Worm (Caenorhabditis elegans): ENCODE results near the gene srh-231.
A peak's percentile ranks its signal among the peaks of the same experiment; 100 is the strongest.
"Not testable (repeated sequence)": the region's sequence is repeated elsewhere in the genome, so short reads cannot be mapped to it uniquely, and the experiment has no call there.

Gene srh-231

DNA sequence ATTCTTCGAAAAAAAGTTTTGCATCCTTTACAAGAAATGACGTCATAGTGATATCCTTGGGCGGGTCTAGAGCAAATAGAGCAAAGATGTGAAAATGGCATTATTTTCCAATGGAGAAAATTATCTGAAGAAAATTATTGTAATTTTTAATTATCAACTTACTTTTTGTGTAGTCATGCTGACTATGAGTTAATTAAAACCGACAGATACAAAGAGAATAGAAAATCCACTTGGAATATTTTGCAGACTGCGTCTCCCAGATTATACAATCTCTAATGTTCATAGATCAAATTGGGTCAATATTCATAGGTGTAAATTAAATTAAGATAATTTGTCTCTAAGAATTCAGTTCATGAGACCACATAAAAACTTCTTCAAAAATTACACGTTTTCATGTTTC lies 2.5 kb downstream of the srh-231 start, which contains the start of gene nhr-149:
Gene nhr-149 (minus strand): TSS at position 101 of the 400 bp plus-strand sequence.
- TF ChIP-seq nhr-77 (tag; optimal IDR thresholded peaks at IDR 0.05) (no peak), ceh-62 (tag; optimal IDR thresholded peaks at IDR 0.05) (no peak), egl-43 (GFP tag; IDR thresholded peaks at IDR 0.05) (no peak)

DNA sequence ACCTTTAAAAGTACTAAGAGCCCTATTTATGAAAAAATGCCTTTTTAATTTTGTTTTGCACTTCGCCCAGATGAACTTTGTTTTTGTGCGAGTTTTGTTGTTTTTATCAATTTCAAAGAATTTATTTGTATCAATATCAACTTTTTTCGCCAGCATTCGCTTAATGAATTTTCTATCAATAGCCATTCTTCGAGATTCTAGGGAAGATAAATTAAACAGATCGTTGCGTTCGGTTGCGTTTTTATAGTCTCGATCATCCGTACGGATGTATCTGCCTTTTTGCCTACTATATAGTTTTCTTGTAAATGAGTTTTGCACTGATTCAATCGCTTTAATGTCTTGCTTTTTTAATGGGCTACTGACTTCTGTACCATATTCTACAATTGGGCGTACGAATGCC lies 6.5 kb downstream of the srh-231 start, which contains the start of gene nhr-147:
Gene nhr-147 (plus strand): TSS at position 301 of the 400 bp plus-strand sequence.
- TF ChIP-seq daf-8 (GFP tag; IDR thresholded peaks at IDR 0.05); sdz-12 (GFP tag; optimal IDR thresholded peaks at IDR 0.05); ctbp-1 (GFP tag; IDR thresholded peaks at IDR 0.05): not testable (repeated sequence)

DNA sequence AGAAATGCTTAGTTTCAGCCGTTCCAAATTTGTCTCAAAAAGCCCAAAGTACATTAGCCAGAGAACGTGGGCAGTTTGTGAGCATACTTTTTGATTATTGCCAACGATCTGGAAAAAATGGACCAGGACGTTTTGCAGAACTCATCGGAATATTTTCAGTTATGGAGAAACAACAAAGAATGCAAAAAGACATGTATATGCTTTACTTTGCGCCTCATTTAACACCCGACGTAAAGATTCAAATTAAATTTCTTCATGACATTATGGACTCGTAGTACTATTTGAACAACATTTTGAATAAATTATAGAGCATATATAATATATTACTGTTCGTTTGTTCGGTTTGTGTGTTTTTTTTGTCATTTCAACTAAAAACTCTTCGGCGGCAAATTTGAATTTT lies 8.5 kb downstream of the srh-231 start, which contains the start of gene srh-244:
Gene srh-244 (plus strand): TSS at position 301 of the 400 bp plus-strand sequence.
- TF ChIP-seq daf-8 (GFP tag; IDR thresholded peaks at IDR 0.05) (no peak), lin-15B (tag; optimal IDR thresholded peaks at IDR 0.05) (no peak), unc-62 (GFP tag; optimal IDR thresholded peaks at IDR 0.05 in 1 of 2) (peak in 1 of 2 experiments; percentile 62), unc-62 (tag; optimal IDR thresholded peaks at IDR 0.05) (no peak), fos-1 (tag; optimal IDR thresholded peaks at IDR 0.05) (no peak)

- TF ChIP-seq dve-1 (tag; optimal IDR thresholded peaks at IDR 0.05; ENCODE audit: insufficient read depth) (no peak), aly-2 (tag; optimal IDR thresholded peaks at IDR 0.05) (no peak)
Measured at ce11 chrV:7341942-7342341, 10.1 kb downstream of the srh-231 start, which contains the start of the genes nhr-263 and nhr-148. TSS of gene nhr-263 (minus strand) at chrV:7342042. TSS of gene nhr-148 (plus strand) at chrV:7342156.

DNA sequence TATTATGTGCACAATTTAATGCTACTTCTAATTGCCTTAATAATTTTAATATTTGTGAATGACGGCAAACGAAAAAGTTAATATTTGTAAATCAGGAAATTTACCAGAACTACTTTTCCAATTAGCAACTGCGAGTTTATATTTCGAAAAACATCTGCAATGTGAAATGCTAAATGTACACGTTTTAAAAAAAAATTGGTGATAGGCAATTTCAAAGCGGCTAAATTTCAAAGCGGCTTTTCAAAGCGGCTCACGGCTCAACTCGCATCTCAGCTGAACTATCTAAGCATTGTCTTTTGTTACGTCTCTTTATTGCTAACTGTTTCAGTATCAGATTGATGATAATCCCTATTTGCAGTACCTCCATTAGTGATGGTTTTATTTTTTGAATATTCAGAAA lies 12.2 kb downstream of the srh-231 start, which contains the start of gene srh-187:
Gene srh-187 (minus strand): TSS at position 101 of the 400 bp plus-strand sequence.
- no peak for TF ChIP-seq ceh-82 (tag; optimal IDR thresholded peaks at IDR 0.05)
- no peak for TF ChIP-seq nhr-11 (tag; optimal IDR thresholded peaks at IDR 0.05)
- TF ChIP-seq mxl-3 (GFP tag; optimal IDR thresholded peaks at IDR 0.05), result no peak
- TF ChIP-seq set-16 (GFP tag; IDR thresholded peaks at IDR 0.05), result no peak
- TF ChIP-seq mdt-29 (GFP tag; IDR thresholded peaks at IDR 0.05), result no peak
- no peak for TF ChIP-seq egl-43 (GFP tag; IDR thresholded peaks at IDR 0.05)
- TF ChIP-seq nhr-48 (tag; optimal IDR thresholded peaks at IDR 0.05), result no peak
- no peak for TF ChIP-seq dmd-8 (GFP tag; IDR thresholded peaks at IDR 0.05)
- no peak for TF ChIP-seq T26A8.4 (GFP tag; IDR thresholded peaks at IDR 0.05)
- no peak for TF ChIP-seq ZK546.5 (tag; optimal IDR thresholded peaks at IDR 0.05)
- TF ChIP-seq F44E2.7 (GFP tag; IDR thresholded peaks at IDR 0.05), result no peak
- TF ChIP-seq lin-13 (GFP tag; optimal IDR thresholded peaks at IDR 0.05), result no peak
- TF ChIP-seq gei-8 (GFP tag; optimal IDR thresholded peaks at IDR 0.05), result no peak

DNA sequence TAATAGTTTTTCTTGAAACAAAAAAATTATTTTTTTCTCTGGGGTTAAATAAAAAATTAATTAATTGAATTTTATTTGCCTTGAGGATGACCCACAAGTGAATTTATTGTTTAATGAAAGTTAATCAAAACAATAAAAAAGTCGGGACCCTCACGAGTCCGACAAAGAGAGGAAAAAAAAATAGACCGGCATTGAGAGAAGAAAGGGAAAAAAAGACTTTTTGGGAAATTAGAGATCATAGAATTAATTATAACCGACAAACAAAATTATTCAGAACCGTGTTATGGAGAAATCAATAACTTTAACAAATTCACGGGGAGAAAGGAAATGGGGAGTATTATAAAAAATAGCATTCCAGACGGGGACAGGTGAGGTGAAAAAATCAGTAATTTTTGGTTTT lies 14.8 kb downstream of the srh-231 start, which contains the start of gene F10G2.7:
Gene F10G2.7 (minus strand): TSS at position 101 of the 400 bp plus-strand sequence.
- not testable (repeated sequence) for TF ChIP-seq daf-12 (tag; optimal IDR thresholded peaks at IDR 0.05); egl-27 (tag; optimal IDR thresholded peaks at IDR 0.05); Y48G9A.11 (GFP tag; IDR thresholded peaks at IDR 0.05)

DNA sequence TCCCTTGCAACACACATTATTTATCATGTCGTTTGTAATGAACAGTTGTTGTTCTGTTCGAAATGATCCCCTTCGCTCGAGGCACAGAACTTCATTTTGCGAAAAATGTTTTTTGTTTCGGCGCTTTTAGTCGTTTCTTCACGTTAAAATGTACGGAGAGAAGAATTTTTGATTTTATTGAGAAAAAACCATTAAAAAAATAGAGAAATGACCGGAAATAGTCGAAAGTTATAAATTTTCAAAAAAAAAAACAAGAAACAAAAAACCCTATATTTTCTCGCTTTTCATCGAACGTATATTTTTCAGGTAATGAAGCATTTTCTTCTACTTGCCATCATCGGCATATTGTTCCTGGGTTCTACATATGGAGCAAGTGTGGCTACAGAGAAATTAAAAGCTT lies 19.8 kb downstream of the srh-231 start, which contains the start of gene F10G2.1:
Gene F10G2.1 (plus strand): TSS at position 301 of the 400 bp plus-strand sequence.
- no peak for TF ChIP-seq F44E2.7 (GFP tag; IDR thresholded peaks at IDR 0.05)
- TF ChIP-seq spr-1 (tag; optimal IDR thresholded peaks at IDR 0.05), result no peak
- TF ChIP-seq dmd-9 (GFP tag; IDR thresholded peaks at IDR 0.05), result no peak
- peak; percentile 72 for TF ChIP-seq aha-1 (tag)
- TF ChIP-seq nhr-28 (tag; optimal IDR thresholded peaks at IDR 0.05), result no peak
- peak in 1 of 2 experiments; percentile 43 for TF ChIP-seq unc-62 (GFP tag; optimal IDR thresholded peaks at IDR 0.05 in 1 of 2)
- TF ChIP-seq unc-62 (tag; optimal IDR thresholded peaks at IDR 0.05), result no peak
- no peak for TF ChIP-seq ama-1 (optimal IDR thresholded peaks at IDR 0.05)
- TF ChIP-seq Y5F2A.4 (GFP tag; optimal IDR thresholded peaks at IDR 0.05), result no peak
